Worm (Caenorhabditis elegans): ENCODE data around the gene F22F7.8.

DNA sequence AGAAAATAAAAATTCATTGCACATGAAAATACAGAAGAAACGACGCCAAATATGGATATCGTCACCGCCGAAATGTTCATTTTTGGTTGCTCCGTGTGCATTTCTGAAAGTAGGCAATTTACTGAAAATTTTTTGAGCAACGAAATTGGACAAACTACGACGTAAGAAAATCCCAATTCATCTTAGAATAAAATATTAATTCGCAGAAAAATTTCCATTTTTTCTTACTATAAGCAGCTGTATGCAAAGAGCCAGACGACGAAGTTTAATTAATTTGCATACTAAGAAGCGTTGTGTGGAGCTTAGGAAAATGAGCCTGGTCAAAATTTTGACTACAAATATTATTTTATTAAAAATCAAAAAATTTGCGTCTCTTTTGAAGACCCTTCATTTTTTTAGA, 44.9 kb upstream of the F22F7.8 start, which contains the start of gene srbc-19:
- no peak for TF ChIP-seq ref-1 (GFP tag; conservative IDR thresholded peaks at IDR 0.05)
- TF ChIP-seq tab-1 (GFP tag; IDR thresholded peaks at IDR 0.05): no peak
- TF ChIP-seq flt-1 (GFP tag; IDR thresholded peaks at IDR 0.05): no peak
- TF ChIP-seq med-1 (GFP tag; optimal IDR thresholded peaks at IDR 0.05; ENCODE audit: insufficient read depth): no peak
- TF ChIP-seq T22C8.4 (GFP tag; IDR thresholded peaks at IDR 0.05): no peak
- TF ChIP-seq klf-2 (GFP tag; conservative IDR thresholded peaks at IDR 0.05): no peak
- no peak for TF ChIP-seq ztf-23 (GFP tag; IDR thresholded peaks at IDR 0.05)
- no peak for TF ChIP-seq ztf-29 (GFP tag; IDR thresholded peaks at IDR 0.05)
- TF ChIP-seq cog-1 (tag; optimal IDR thresholded peaks at IDR 0.05): no peak

All from whole organism, midembryonic.